Worm (Caenorhabditis elegans) whole organism, young adult: ENCODE measurements around the gene F13A2.4.

Experiments
- B0019.2 ChIP-seq: fragments of 200-800 bp; sonication (Bioruptor generic); conservative IDR thresholded peaks from 2 replicates; pipeline ENCODE4 v1.3.6; 2022; ENCODE audit warnings: missing genetic modification reagents, missing genetic modification characterization, missing compliant biosample characterization
- B0035.1 ChIP-seq: sonication (generic microtip); optimal IDR thresholded peaks from 2 replicates; lab custom pipeline; 2016; ENCODE audit warnings: missing genetic modification characterization, mild to moderate bottlenecking, missing compliant biosample characterization, missing genotype, missing genetic modification reagents
- C17E4.6 ChIP-seq: fragments of 200-800 bp; sonication (Bioruptor generic); IDR thresholded peaks from 2 replicates; pipeline ENCODE4 v1.3.6; 2022; ENCODE audit warnings: missing genetic modification reagents, missing genetic modification characterization, missing compliant biosample characterization
- D2030.7 ChIP-seq: fragments of 200-800 bp; sonication (Bioruptor generic); IDR thresholded peaks from 2 replicates; pipeline ENCODE4 v1.3.6; 2022; ENCODE audit warnings: missing genetic modification reagents, missing genetic modification characterization, missing compliant biosample characterization
- F22D6.2 ChIP-seq: sonication (generic microtip); optimal IDR thresholded peaks from 2 replicates; lab custom pipeline; 2016; ENCODE audit warnings: mild to moderate bottlenecking, missing genetic modification characterization, missing compliant biosample characterization
- F33H1.4 ChIP-seq: fragments of 200-800 bp; sonication (Bioruptor generic); IDR thresholded peaks from 2 replicates; pipeline ENCODE4 v1.3.6; 2022; ENCODE audit warnings: missing genetic modification reagents, missing genetic modification characterization, missing compliant biosample characterization
- F37B4.10 ChIP-seq: fragments of 200-800 bp; sonication (Bioruptor generic); IDR thresholded peaks from 2 replicates; pipeline ENCODE4 v1.3.6; 2022; ENCODE audit warnings: missing genetic modification characterization, missing compliant biosample characterization
- F55B11.4 ChIP-seq: sonication (generic microtip); optimal IDR thresholded peaks from 2 replicates; lab custom pipeline; 2016; ENCODE audit warnings: missing compliant biosample characterization, missing genetic modification characterization, borderline replicate concordance; ENCODE audit not compliant: insufficient read depth
- Y53G8AR.9 ChIP-seq: fragments of 200-800 bp; sonication (Bioruptor generic); conservative IDR thresholded peaks from 2 replicates; pipeline ENCODE4 v1.3.6; 2022; ENCODE audit warnings: missing genetic modification reagents, missing genetic modification characterization, missing compliant biosample characterization
- Y67H2A.10 ChIP-seq: fragments of 200-800 bp; sonication (Bioruptor generic); conservative IDR thresholded peaks from 2 replicates; pipeline ENCODE4 v1.3.6; 2022; ENCODE audit warnings: missing genetic modification reagents, missing genetic modification characterization, missing compliant biosample characterization
- Y79H2A.3 ChIP-seq: fragments of 200-800 bp; sonication (Bioruptor generic); conservative IDR thresholded peaks from 2 replicates; pipeline ENCODE4 v1.3.6; 2022; ENCODE audit warnings: missing genetic modification reagents, missing genetic modification characterization, missing compliant biosample characterization
- ama-1 ChIP-seq, 3 experiments: fragments of 150-350 bp in 1 of 3; sonication (generic microtip) in 2 of 3; optimal IDR thresholded peaks; 2 replicates each; lab custom pipeline; 2014 to 2018; ENCODE audit warnings: missing biosample characterization in 2 of 3, missing genetic modification characterization in 2 of 3, missing genetic modification reagents in 2 of 3
- attf-5 ChIP-seq: fragments of 200-800 bp; sonication (Bioruptor generic); optimal IDR thresholded peaks from 2 replicates; lab custom pipeline; 2018; ENCODE audit warnings: mild to moderate bottlenecking, missing genetic modification characterization, missing compliant biosample characterization
- attf-6 ChIP-seq: fragments of 200-800 bp; sonication (Bioruptor generic); IDR thresholded peaks from 2 replicates; pipeline ENCODE4 v1.3.6; 2022; ENCODE audit warnings: missing genetic modification reagents, missing genetic modification characterization, missing compliant biosample characterization
- ccch-3 ChIP-seq: fragments of 200-800 bp; sonication (Bioruptor generic); optimal IDR thresholded peaks from 2 replicates; lab custom pipeline; 2018; ENCODE audit warnings: mild to moderate bottlenecking, missing genetic modification characterization, missing compliant biosample characterization
- cebp-2 ChIP-seq: fragments of 200-800 bp; sonication (Bioruptor generic); IDR thresholded peaks from 2 replicates; pipeline ENCODE4 v1.3.6; 2022; ENCODE audit warnings: missing genetic modification characterization, missing compliant biosample characterization
- ceh-91 ChIP-seq: fragments of 200-800 bp; sonication (Bioruptor generic); IDR thresholded peaks from 2 replicates; pipeline ENCODE4 v1.3.6; 2022; ENCODE audit warnings: missing genetic modification reagents, missing genetic modification characterization, missing compliant biosample characterization
- die-1 ChIP-seq: sonication (generic microtip); optimal IDR thresholded peaks from 2 replicates; lab custom pipeline; 2016; ENCODE audit warnings: missing genotype, mild to moderate bottlenecking, missing genetic modification characterization, missing compliant biosample characterization
- dox-1 ChIP-seq: fragments of 200-800 bp; sonication (Bioruptor generic); IDR thresholded peaks from 2 replicates; pipeline ENCODE4 v1.3.6; 2022; ENCODE audit warnings: missing genetic modification reagents, missing genetic modification characterization, missing compliant biosample characterization
- dpl-1 ChIP-seq: fragments of 150-350 bp; optimal IDR thresholded peaks from 2 replicates; lab custom pipeline; 2014; ENCODE audit warnings: missing biosample characterization, missing genetic modification reagents, missing genetic modification characterization
- efl-1 ChIP-seq: fragments of 150-350 bp; optimal IDR thresholded peaks from 2 replicates; lab custom pipeline; 2014; ENCODE audit warnings: missing biosample characterization, missing genetic modification reagents, missing genetic modification characterization
- egl-18 ChIP-seq: fragments of 200-800 bp; sonication (Bioruptor generic); IDR thresholded peaks from 2 replicates; pipeline ENCODE4 v1.3.6; 2022; ENCODE audit warnings: missing genetic modification reagents, missing genetic modification characterization, missing compliant biosample characterization
- ets-4 ChIP-seq: fragments of 200-800 bp; sonication (Bioruptor generic); optimal IDR thresholded peaks from 2 replicates; lab custom pipeline; 2018; ENCODE audit warnings: mild to moderate bottlenecking, missing genetic modification characterization, missing compliant biosample characterization
- him-1 ChIP-seq: sonication (generic microtip); optimal IDR thresholded peaks from 2 replicates; lab custom pipeline; 2016; ENCODE audit warnings: missing genotype, missing genetic modification reagents, missing genetic modification characterization, missing compliant biosample characterization
- hlh-26 ChIP-seq: fragments of 200-800 bp; sonication (Bioruptor generic); conservative IDR thresholded peaks from 2 replicates; pipeline ENCODE4 v1.3.6; 2022; ENCODE audit warnings: missing genetic modification reagents, missing genetic modification characterization, missing compliant biosample characterization
- hmg-20 ChIP-seq: fragments of 200-800 bp; sonication (Bioruptor generic); IDR thresholded peaks from 2 replicates; pipeline ENCODE4 v1.3.6; 2022; ENCODE audit warnings: missing genetic modification reagents, missing genetic modification characterization, missing compliant biosample characterization
- hsf-1 ChIP-seq: fragments of 200-800 bp; sonication (Bioruptor generic); IDR thresholded peaks from 2 replicates; pipeline ENCODE4 v1.3.6; 2022; ENCODE audit warnings: missing genetic modification reagents, missing genetic modification characterization, missing compliant biosample characterization
- lin-40 ChIP-seq: sonication (generic microtip); optimal IDR thresholded peaks from 2 replicates; lab custom pipeline; 2016; ENCODE audit warnings: missing genetic modification characterization, mild to moderate bottlenecking, missing compliant biosample characterization, missing genotype, missing genetic modification reagents
- lin-54 ChIP-seq: fragments of 200-800 bp; sonication (Bioruptor generic); optimal IDR thresholded peaks from 2 replicates; lab custom pipeline; 2018; ENCODE audit warnings: mild to moderate bottlenecking, missing genetic modification characterization, missing compliant biosample characterization
- madf-10 ChIP-seq: sonication (generic microtip); optimal IDR thresholded peaks from 2 replicates; lab custom pipeline; 2016; ENCODE audit warnings: mild to moderate bottlenecking, missing genetic modification characterization, missing compliant biosample characterization
- madf-3 ChIP-seq: fragments of 200-800 bp; sonication (Bioruptor generic); IDR thresholded peaks from 2 replicates; pipeline ENCODE4 v1.3.6; 2022; ENCODE audit warnings: missing genetic modification reagents, missing genetic modification characterization, missing compliant biosample characterization
- madf-8 ChIP-seq: fragments of 200-800 bp; sonication (Bioruptor generic); conservative IDR thresholded peaks from 2 replicates; pipeline ENCODE4 v1.3.6; 2022; ENCODE audit warnings: missing genetic modification reagents, missing genetic modification characterization, missing compliant biosample characterization
- mxl-1 ChIP-seq: sonication (generic microtip); optimal IDR thresholded peaks from 2 replicates; lab custom pipeline; 2016; ENCODE audit warnings: missing genetic modification characterization, missing compliant biosample characterization
- nfya-1 ChIP-seq: sonication (generic microtip); optimal IDR thresholded peaks from 2 replicates; lab custom pipeline; 2017; ENCODE audit warnings: antibody characterized with exemption, missing compliant biosample characterization, missing genetic modification characterization, borderline replicate concordance; ENCODE audit not compliant: insufficient read depth
- nhr-27 ChIP-seq: fragments of 200-800 bp; sonication (Bioruptor generic); optimal IDR thresholded peaks from 2 replicates; lab custom pipeline; 2018; ENCODE audit warnings: mild to moderate bottlenecking, missing genetic modification characterization, moderate library complexity, missing compliant biosample characterization
- rcor-1 ChIP-seq: fragments of 200-800 bp; sonication (Bioruptor generic); IDR thresholded peaks from 2 replicates; pipeline ENCODE4 v1.3.6; 2022; ENCODE audit warnings: missing genetic modification reagents, missing genetic modification characterization, missing compliant biosample characterization
- rec-8 ChIP-seq, 2 experiments: sonication (generic microtip); optimal IDR thresholded peaks; 2 replicates each; lab custom pipeline; 2016; ENCODE audit warnings: mild to moderate bottlenecking in 2 of 2, missing genetic modification characterization in 2 of 2, missing genetic modification reagents in 2 of 2, missing genotype in 2 of 2, missing biosample characterization in 1 of 2, missing compliant biosample characterization in 1 of 2, moderate library complexity in 1 of 2
- sea-2 ChIP-seq: fragments of 200-800 bp; sonication (Bioruptor generic); IDR thresholded peaks from 2 replicates; pipeline ENCODE4 v1.3.6; 2022; ENCODE audit warnings: missing genetic modification characterization, missing compliant biosample characterization
- snpc-1.1 ChIP-seq: sonication (generic microtip); optimal IDR thresholded peaks from 2 replicates; lab custom pipeline; 2017; ENCODE audit warnings: missing genetic modification characterization, mild to moderate bottlenecking, missing compliant biosample characterization, antibody characterized with exemption, moderate library complexity, missing genotype, missing genetic modification reagents; ENCODE audit not compliant: insufficient read depth
- snpc-1.3 ChIP-seq: sonication (generic microtip); optimal IDR thresholded peaks from 2 replicates; lab custom pipeline; 2017; ENCODE audit warnings: missing genetic modification characterization, mild to moderate bottlenecking, missing compliant biosample characterization, antibody characterized with exemption, moderate library complexity, missing genotype, missing genetic modification reagents; ENCODE audit not compliant: insufficient read depth
- snpc-4 ChIP-seq, 5 experiments: fragments of 150-350 bp in 1 of 5; sonication (generic microtip) in 4 of 5; optimal IDR thresholded peaks; 2 replicates each; lab custom pipeline; 2014 to 2018; ENCODE audit warnings: missing genetic modification characterization in 5 of 5, missing biosample characterization in 3 of 5, antibody characterized with exemption in 2 of 5, mild to moderate bottlenecking in 2 of 5, missing compliant biosample characterization in 2 of 5, missing genotype in 2 of 5, moderate library complexity in 2 of 5, missing genetic modification reagents in 1 of 5
- sptf-2 ChIP-seq: fragments of 200-800 bp; sonication (Bioruptor generic); optimal IDR thresholded peaks from 2 replicates; lab custom pipeline; 2018; ENCODE audit warnings: mild to moderate bottlenecking, missing genetic modification characterization, missing compliant biosample characterization
- tbx-9 ChIP-seq: sonication (generic microtip); optimal IDR thresholded peaks from 2 replicates; lab custom pipeline; 2016; ENCODE audit warnings: borderline replicate concordance, missing genetic modification characterization, inconsistent platforms, missing compliant biosample characterization
- xnd-1 ChIP-seq: sonication (generic microtip); optimal IDR thresholded peaks from 2 replicates; lab custom pipeline; 2016; ENCODE audit warnings: missing genotype, missing genetic modification reagents, missing genetic modification characterization, missing compliant biosample characterization
- ztf-22 ChIP-seq: fragments of 200-800 bp; sonication (Bioruptor generic); optimal IDR thresholded peaks from 2 replicates; lab custom pipeline; 2018; ENCODE audit warnings: mild to moderate bottlenecking, missing genetic modification characterization, moderate library complexity, missing compliant biosample characterization

Gene F13A2.4

ce11 chrV:4375807-4376564 lies 24.0 kb downstream of the F13A2.4 start, which contains the start of gene F32D1.7 (continued):
- TF ChIP-seq him-1 (tag; lab: Kevin White, UChicago) (peak; percentile 34), rcor-1 (peak; percentile 66), mxl-1 (tag; lab: Kevin White, UChicago) (no peak), F55B11.4 (tag; lab: Kevin White, UChicago) (no peak), attf-5 (GFP tag; lab: Kevin White, UChicago) (no peak), ztf-22 (no peak), F22D6.2 (no peak), snpc-1.1 (peak; percentile 61), die-1 (tag; lab: Kevin White, UChicago) (no peak), B0035.1 (tag; lab: Kevin White, UChicago) (no peak), tbx-9 (tag; lab: Kevin White, UChicago) (no peak), snpc-1.3 (tag; lab: Kevin White, UChicago) (peak; percentile 36), F33H1.4 (peak; percentile 78), dpl-1 (GFP tag; lab: Kevin White, UChicago) (peak; percentile 90), ets-4 (GFP tag; lab: Kevin White, UChicago) (no peak), dox-1 (GFP tag; lab: Robert Waterston, UW) (peak; percentile 61), Y67H2A.10 (GFP tag; lab: Robert Waterston, UW) (no peak), xnd-1 (tag; lab: Kevin White, UChicago) (peak; percentile 93), sea-2 (no peak), C17E4.6 (GFP tag; lab: Robert Waterston, UW) (no peak), nhr-27 (tag; lab: Kevin White, UChicago) (no peak), lin-54 (GFP tag; lab: Kevin White, UChicago) (peak; percentile 91), B0019.2 (GFP tag; lab: Robert Waterston, UW) (no peak), ccch-3 (GFP tag; lab: Kevin White, UChicago) (no peak), sptf-2 (no peak), snpc-4 (GFP tag; optimal IDR thresholded peaks at IDR 0.05; lab: Kevin White, UChicago) (peak; percentile 6), snpc-4 (tag; optimal IDR thresholded peaks at IDR 0.05; lab: Kevin White, UChicago) (peak in 1 of 4 experiments; percentile 14), cebp-2 (GFP tag; lab: Robert Waterston, UW) (no peak), efl-1 (GFP tag; lab: Kevin White, UChicago) (peak; percentile 95), F37B4.10 (GFP tag; lab: Robert Waterston, UW) (no peak), madf-8 (GFP tag; lab: Robert Waterston, UW) (peak; percentile 98), rec-8 (tag; optimal IDR thresholded peaks at IDR 0.05; lab: Kevin White, UChicago) (no peak)

DNA sequence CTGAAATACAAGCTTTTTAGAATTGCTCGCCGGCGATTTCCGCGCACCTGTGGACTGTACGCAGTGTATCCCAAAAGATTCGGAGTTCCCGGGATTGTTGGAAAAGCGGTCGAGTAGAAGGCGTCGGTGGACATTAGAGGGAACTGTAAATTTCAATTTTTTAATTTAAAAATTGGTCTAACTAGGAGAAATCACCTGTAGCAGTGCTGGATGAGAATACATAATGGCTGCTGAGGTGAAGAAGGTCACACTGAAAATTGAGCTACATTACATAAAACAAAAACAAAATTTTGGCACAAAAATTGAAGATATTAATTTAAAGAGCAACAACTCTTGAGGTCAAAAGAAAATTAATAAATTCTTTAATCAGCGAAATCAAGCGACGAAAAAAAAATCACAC lies 25.4 kb downstream of the F13A2.4 start, which contains the start of gene neg-1:
Gene neg-1 (minus strand): TSS at position 250 of the 400 bp plus-strand sequence.
- TF ChIP-seq egl-18 (no peak), lin-54 (GFP tag; lab: Kevin White, UChicago) (peak; percentile 3), ceh-91 (GFP tag; lab: Robert Waterston, UW) (no peak), Y79H2A.3 (GFP tag; lab: Robert Waterston, UW) (peak; percentile 28; the same call in 1 of the 2 replicates), nfya-1 (tag; lab: Kevin White, UChicago) (no peak), Y53G8AR.9 (GFP tag; lab: Robert Waterston, UW) (0 out of 2 replicates have a peak, but pooled peaks have one; percentile 18), hmg-20 (GFP tag; lab: Robert Waterston, UW) (no peak), madf-3 (GFP tag; lab: Robert Waterston, UW) (peak; percentile 63; the same call in 1 of the 2 replicates), attf-6 (GFP tag; lab: Robert Waterston, UW) (0 out of 2 replicates have a peak, but pooled peaks have one; percentile 21), lin-40 (tag; lab: Kevin White, UChicago) (no peak), hlh-26 (GFP tag; lab: Robert Waterston, UW) (no peak), madf-8 (GFP tag; lab: Robert Waterston, UW) (no peak), hsf-1 (GFP tag; lab: Robert Waterston, UW) (0 out of 2 replicates have a peak, but pooled peaks have one; percentile 51), efl-1 (GFP tag; lab: Kevin White, UChicago) (peak; percentile 18), ama-1 (optimal IDR thresholded peaks at IDR 0.05; lab: Kevin White, UChicago) (no peak), ama-1 (GFP tag; optimal IDR thresholded peaks at IDR 0.05; lab: Kevin White, UChicago) (no peak), madf-10 (no peak), Y67H2A.10 (GFP tag; lab: Robert Waterston, UW) (no peak), D2030.7 (GFP tag; lab: Robert Waterston, UW) (no peak)
